Worm (Caenorhabditis elegans) whole organism, L2 larva: ENCODE data around the gene rpn-2.

Source experiments
- C34F6.9 ChIP-seq: fragments of 150-350 bp; optimal IDR thresholded peaks from 2 replicates; lab custom pipeline; 2014; ENCODE audit warnings: missing biosample characterization, missing genetic modification characterization
- F13H6.1 ChIP-seq: sonication (generic microtip); optimal IDR thresholded peaks from 2 replicates; lab custom pipeline; 2016; ENCODE audit warnings: missing genetic modification characterization, missing compliant biosample characterization
- R02D3.7 ChIP-seq: fragments of 150-350 bp; optimal IDR thresholded peaks from 2 replicates; lab custom pipeline; 2014; ENCODE audit warnings: missing biosample characterization, missing genetic modification characterization
- ZK546.5 ChIP-seq: sonication (generic microtip); optimal IDR thresholded peaks from 2 replicates; lab custom pipeline; 2017; ENCODE audit warnings: missing biosample characterization, missing genetic modification characterization
- alr-1 ChIP-seq: fragments of 150-350 bp; optimal IDR thresholded peaks from 2 replicates; lab custom pipeline; 2014; ENCODE audit warnings: missing biosample characterization, missing genetic modification characterization
- aly-2 ChIP-seq: fragments of 150-350 bp; optimal IDR thresholded peaks from 2 replicates; lab custom pipeline; 2014; ENCODE audit warnings: missing biosample characterization, missing genetic modification characterization
- ama-1 ChIP-seq: fragments of 150-350 bp; optimal IDR thresholded peaks from 2 replicates; lab custom pipeline; 2018; ENCODE audit warnings: inconsistent platforms
- blmp-1 ChIP-seq: sonication (generic microtip); optimal IDR thresholded peaks from 2 replicates; lab custom pipeline; 2017; ENCODE audit warnings: missing genetic modification characterization, mild to moderate bottlenecking, missing compliant biosample characterization, antibody characterized with exemption, moderate library complexity; ENCODE audit not compliant: insufficient read depth
- ceh-16 ChIP-seq: fragments of 150-350 bp; optimal IDR thresholded peaks from 2 replicates; lab custom pipeline; 2014; ENCODE audit warnings: missing biosample characterization, missing genetic modification characterization
- ceh-82 ChIP-seq: fragments of 150-350 bp; optimal IDR thresholded peaks from 2 replicates; lab custom pipeline; 2014; ENCODE audit warnings: missing biosample characterization, missing genetic modification characterization
- crh-2 ChIP-seq: sonication (generic microtip); optimal IDR thresholded peaks from 2 replicates; lab custom pipeline; 2017; ENCODE audit warnings: missing biosample characterization, missing genetic modification characterization
- dmd-4 ChIP-seq: sonication (generic microtip); optimal IDR thresholded peaks from 2 replicates; lab custom pipeline; 2017; ENCODE audit warnings: missing biosample characterization, missing genetic modification characterization
- egl-27 ChIP-seq: sonication (generic microtip); optimal IDR thresholded peaks from 3 replicates; lab custom pipeline; 2017; ENCODE audit warnings: missing biosample characterization, missing genetic modification reagents, missing genetic modification characterization
- elt-1 ChIP-seq: fragments of 150-350 bp; optimal IDR thresholded peaks from 2 replicates; lab custom pipeline; 2014; ENCODE audit warnings: missing biosample characterization, missing genetic modification characterization
- fos-1 ChIP-seq: fragments of 150-350 bp; optimal IDR thresholded peaks from 2 replicates; lab custom pipeline; 2014; ENCODE audit warnings: missing biosample characterization, missing genetic modification characterization
- gmeb-1 ChIP-seq: fragments of 150-350 bp; optimal IDR thresholded peaks from 2 replicates; lab custom pipeline; 2014; ENCODE audit warnings: missing biosample characterization, missing genetic modification characterization
- lin-11 ChIP-seq: fragments of 150-350 bp; sonication (generic microtip); optimal IDR thresholded peaks from 2 replicates; lab custom pipeline; 2014; ENCODE audit warnings: missing biosample characterization, missing genetic modification characterization, inconsistent platforms, mixed read lengths
- lin-13 ChIP-seq: fragments of 150-350 bp; optimal IDR thresholded peaks from 2 replicates; lab custom pipeline; 2014; ENCODE audit warnings: missing biosample characterization, missing genetic modification reagents, missing genetic modification characterization
- lin-39 ChIP-seq: fragments of 150-350 bp; optimal IDR thresholded peaks from 2 replicates; lab custom pipeline; 2014; ENCODE audit warnings: missing biosample characterization, missing genetic modification reagents, missing genetic modification characterization
- lsy-2 ChIP-seq, 2 experiments: fragments of 150-350 bp in 1 of 2; sonication (generic microtip) in 1 of 2; optimal IDR thresholded peaks; 2 replicates each; lab custom pipeline; 2014 to 2017; ENCODE audit warnings: missing biosample characterization in 2 of 2, missing genetic modification characterization in 2 of 2
- mab-5 ChIP-seq: fragments of 150-350 bp; optimal IDR thresholded peaks from 2 replicates; lab custom pipeline; 2014; ENCODE audit warnings: missing biosample characterization, missing genetic modification characterization
- mbf-1 ChIP-seq: sonication (generic microtip); optimal IDR thresholded peaks from 2 replicates; lab custom pipeline; 2017; ENCODE audit warnings: missing biosample characterization, missing genetic modification characterization
- mdl-1 ChIP-seq, 2 experiments: fragments of 150-350 bp in 1 of 2; sonication (generic microtip) in 1 of 2; optimal IDR thresholded peaks; 2 replicates each; lab custom pipeline; 2017; ENCODE audit warnings: missing biosample characterization in 2 of 2, missing genetic modification characterization in 2 of 2
- nhr-10 ChIP-seq: sonication (generic microtip); optimal IDR thresholded peaks from 2 replicates; lab custom pipeline; 2017; ENCODE audit warnings: missing biosample characterization, missing genetic modification characterization
- nhr-12 ChIP-seq: fragments of 150-350 bp; optimal IDR thresholded peaks from 2 replicates; lab custom pipeline; 2014; ENCODE audit warnings: missing biosample characterization, missing genetic modification characterization
- nhr-129 ChIP-seq: fragments of 150-350 bp; optimal IDR thresholded peaks from 2 replicates; lab custom pipeline; 2014; ENCODE audit warnings: missing biosample characterization, missing genetic modification characterization
- nhr-21 ChIP-seq: fragments of 150-350 bp; optimal IDR thresholded peaks from 2 replicates; lab custom pipeline; 2014; ENCODE audit warnings: missing biosample characterization, missing genetic modification characterization
- nhr-23 ChIP-seq: fragments of 150-350 bp; optimal IDR thresholded peaks from 2 replicates; lab custom pipeline; 2014; ENCODE audit warnings: missing biosample characterization, missing genetic modification reagents, missing genetic modification characterization
- nhr-237 ChIP-seq: fragments of 150-350 bp; optimal IDR thresholded peaks from 2 replicates; lab custom pipeline; 2014; ENCODE audit warnings: missing biosample characterization, missing genetic modification characterization
- nhr-25 ChIP-seq: fragments of 150-350 bp; sonication (generic microtip); optimal IDR thresholded peaks from 3 replicates; lab custom pipeline; 2014; ENCODE audit warnings: missing biosample characterization, missing genetic modification characterization
- nhr-77 ChIP-seq: fragments of 150-350 bp; optimal IDR thresholded peaks from 2 replicates; lab custom pipeline; 2014; ENCODE audit warnings: missing biosample characterization, missing genetic modification characterization
- peb-1 ChIP-seq: fragments of 150-350 bp; optimal IDR thresholded peaks from 2 replicates; lab custom pipeline; 2014; ENCODE audit warnings: missing biosample characterization, missing genetic modification characterization
- skn-1 ChIP-seq: sonication (generic microtip); optimal IDR thresholded peaks from 2 replicates; lab custom pipeline; 2017; ENCODE audit warnings: missing biosample characterization, missing genetic modification characterization
- sma-3 ChIP-seq: sonication (generic microtip); optimal IDR thresholded peaks from 2 replicates; lab custom pipeline; 2016; ENCODE audit warnings: missing genetic modification reagents, missing genetic modification characterization, missing compliant biosample characterization
- sma-9 ChIP-seq, 2 experiments: fragments of 150-350 bp in 1 of 2; sonication (generic microtip) in 1 of 2; optimal IDR thresholded peaks; 2 replicates each; lab custom pipeline; 2014 to 2016; ENCODE audit warnings: missing genetic modification characterization in 2 of 2, mild to moderate bottlenecking in 1 of 2, missing biosample characterization in 1 of 2, missing compliant biosample characterization in 1 of 2, missing genetic modification reagents in 1 of 2, moderate library complexity in 1 of 2
- snpc-4 ChIP-seq: fragments of 150-350 bp; optimal IDR thresholded peaks from 2 replicates; lab custom pipeline; 2014; ENCODE audit warnings: missing biosample characterization, missing genetic modification characterization
- unc-39 ChIP-seq: fragments of 150-350 bp; optimal IDR thresholded peaks from 2 replicates; lab custom pipeline; 2014; ENCODE audit warnings: missing biosample characterization, missing genetic modification characterization
- unc-55 ChIP-seq: fragments of 150-350 bp; sonication (generic microtip); optimal IDR thresholded peaks from 3 replicates; lab custom pipeline; 2014; ENCODE audit warnings: missing biosample characterization, missing genetic modification reagents, missing genetic modification characterization
- zag-1 ChIP-seq: fragments of 150-350 bp; optimal IDR thresholded peaks from 2 replicates; lab custom pipeline; 2014; ENCODE audit warnings: missing biosample characterization, missing genetic modification characterization
- ztf-1 ChIP-seq: fragments of 200-800 bp; sonication (Bioruptor generic); conservative IDR thresholded peaks from 2 replicates; pipeline ENCODE4 v1.3.6; 2022; ENCODE audit warnings: missing genetic modification characterization, missing compliant biosample characterization
- ztf-11 ChIP-seq: sonication (generic microtip); optimal IDR thresholded peaks from 2 replicates; lab custom pipeline; 2017; ENCODE audit warnings: missing biosample characterization, missing genetic modification characterization

rpn-2 gene

DNA sequence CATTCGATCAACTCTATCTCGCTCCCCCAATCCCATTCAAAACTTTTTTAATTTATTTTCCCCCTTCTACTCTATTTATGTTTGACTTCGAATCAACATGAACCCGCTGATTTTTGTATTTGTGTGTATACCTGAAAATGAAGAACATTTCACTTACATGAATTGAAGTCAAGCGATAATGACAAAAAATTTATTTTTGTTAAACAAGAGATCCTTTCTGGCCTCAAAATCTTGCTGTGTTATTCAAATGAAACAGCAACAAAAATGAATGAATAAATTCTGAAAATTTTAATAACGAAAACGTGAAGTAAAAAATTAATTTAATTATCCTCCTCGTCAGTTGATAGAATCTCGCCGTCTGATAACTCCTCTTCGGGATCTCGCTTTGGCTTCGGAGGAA is 3.5 kb downstream of the rpn-2 start:
- no peak for TF ChIP-seq nhr-77 (tag; lab: Kevin White, UChicago)
- TF ChIP-seq F13H6.1 (tag; lab: Kevin White, UChicago): no peak
- TF ChIP-seq R02D3.7: no peak
- TF ChIP-seq zag-1 (tag; lab: Kevin White, UChicago): no peak
- TF ChIP-seq C34F6.9: no peak
- no peak for TF ChIP-seq peb-1 (tag; lab: Kevin White, UChicago)
- TF ChIP-seq mbf-1 (tag; lab: Kevin White, UChicago): no peak
- no peak for TF ChIP-seq nhr-21 (tag; lab: Kevin White, UChicago)
- no peak for TF ChIP-seq nhr-237 (tag; lab: Kevin White, UChicago)
- no peak for TF ChIP-seq snpc-4
- no peak for TF ChIP-seq unc-55 (GFP tag; lab: Kevin White, UChicago)
- TF ChIP-seq skn-1: no peak
- no peak for TF ChIP-seq lin-13 (GFP tag; lab: Kevin White, UChicago)

ce11 chrIII:6206161-6206853 is 7.3 kb downstream of the rpn-2 start, which contains the start of the genes sna-3 and rps-3:
TSS of gene sna-3 (minus strand) at chrIII:6206211.
TSS of gene rps-3 (plus strand) at chrIII:6206803.
- TF ChIP-seq lin-39 (tag; lab: Kevin White, UChicago): no peak
- peak; percentile 63 for TF ChIP-seq snpc-4
- TF ChIP-seq gmeb-1 (tag; lab: Kevin White, UChicago): peak; percentile 78
- peak; percentile 70 for TF ChIP-seq fos-1 (tag; lab: Kevin White, UChicago)
- TF ChIP-seq mdl-1 (tag; optimal IDR thresholded peaks at IDR 0.05; lab: Kevin White, UChicago): no peak
- peak; percentile 40 for TF ChIP-seq ZK546.5 (tag; lab: Kevin White, UChicago)
- peak; percentile 8 for TF ChIP-seq blmp-1 (tag; lab: Kevin White, UChicago)
- peak; percentile 68 to 92 for TF ChIP-seq lsy-2 (tag; optimal IDR thresholded peaks at IDR 0.05; lab: Kevin White, UChicago)
- TF ChIP-seq mab-5 (tag; lab: Kevin White, UChicago): no peak
- no peak for TF ChIP-seq aly-2 (tag; lab: Kevin White, UChicago)
- TF ChIP-seq unc-55 (GFP tag; lab: Kevin White, UChicago): peak; percentile 93
- no peak for TF ChIP-seq elt-1
- TF ChIP-seq unc-39 (tag; lab: Kevin White, UChicago): no peak
- TF ChIP-seq lin-11 (tag; lab: Kevin White, UChicago): peak; percentile 82
- TF ChIP-seq lin-13 (GFP tag; lab: Kevin White, UChicago): peak; percentile 81
- TF ChIP-seq zag-1 (tag; lab: Kevin White, UChicago): peak; percentile 10
- peak; percentile 52 for TF ChIP-seq ceh-16 (tag; lab: Kevin White, UChicago)
- TF ChIP-seq peb-1 (tag; lab: Kevin White, UChicago): no peak
- peak; percentile 64 for TF ChIP-seq nhr-21 (tag; lab: Kevin White, UChicago)
- TF ChIP-seq nhr-129 (tag; lab: Kevin White, UChicago): peak; percentile 91
- no peak for TF ChIP-seq nhr-10 (tag; lab: Kevin White, UChicago)
- TF ChIP-seq C34F6.9: peak; percentile 90
- TF ChIP-seq sma-3: peak; percentile 52
- no peak for TF ChIP-seq skn-1
- TF ChIP-seq dmd-4 (tag; lab: Kevin White, UChicago): no peak
- TF ChIP-seq nhr-23 (tag; lab: Kevin White, UChicago): no peak
- TF ChIP-seq crh-2 (tag; lab: Kevin White, UChicago): peak; percentile 90
- peak; percentile 64 for TF ChIP-seq F13H6.1 (tag; lab: Kevin White, UChicago)
- TF ChIP-seq nhr-12 (tag; lab: Kevin White, UChicago): no peak
- TF ChIP-seq nhr-25 (tag; lab: Kevin White, UChicago): peak; percentile 73
- peak; percentile 21 for TF ChIP-seq egl-27 (tag; lab: Kevin White, UChicago)
- no peak for TF ChIP-seq alr-1 (tag; lab: Kevin White, UChicago)
- TF ChIP-seq ama-1 (lab: Kevin White, UChicago): no peak
- TF ChIP-seq sma-9 (GFP tag; optimal IDR thresholded peaks at IDR 0.05; lab: Kevin White, UChicago): peak; percentile 55
- no peak for TF ChIP-seq sma-9 (tag; optimal IDR thresholded peaks at IDR 0.05; lab: Kevin White, UChicago)

DNA sequence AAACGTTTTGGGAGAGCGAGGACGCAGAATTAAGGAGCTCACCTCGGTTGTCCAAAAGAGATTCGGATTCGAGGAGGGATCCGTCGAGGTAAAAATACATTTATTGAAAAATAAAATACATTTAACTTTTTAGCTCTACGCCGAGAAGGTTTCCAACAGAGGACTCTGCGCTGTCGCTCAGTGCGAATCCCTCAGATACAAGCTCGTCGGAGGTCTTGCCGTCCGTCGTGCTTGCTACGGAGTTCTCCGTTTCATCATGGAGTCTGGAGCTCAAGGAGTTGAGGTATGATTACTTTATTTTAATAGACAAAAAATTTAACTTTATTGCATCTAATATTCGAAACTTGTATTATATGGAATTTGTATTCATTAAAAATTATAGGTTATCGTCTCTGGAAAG is 8.1 kb downstream of the rpn-2 start:
- TF ChIP-seq unc-39 (tag; lab: Kevin White, UChicago): no peak
- no peak for TF ChIP-seq skn-1
- TF ChIP-seq lin-39 (tag; lab: Kevin White, UChicago): no peak
- no peak for TF ChIP-seq fos-1 (tag; lab: Kevin White, UChicago)
- no peak for TF ChIP-seq elt-1
- TF ChIP-seq ztf-11 (tag; lab: Kevin White, UChicago): no peak
- no peak for TF ChIP-seq mbf-1 (tag; lab: Kevin White, UChicago)
- no peak for TF ChIP-seq ztf-1 (GFP tag; lab: Robert Waterston, UW)
- TF ChIP-seq ceh-82 (tag; lab: Kevin White, UChicago): no peak
- TF ChIP-seq sma-3: no peak
- no peak for TF ChIP-seq egl-27 (tag; lab: Kevin White, UChicago)
- no peak for TF ChIP-seq nhr-237 (tag; lab: Kevin White, UChicago)
- no peak for TF ChIP-seq nhr-77 (tag; lab: Kevin White, UChicago)
- TF ChIP-seq dmd-4 (tag; lab: Kevin White, UChicago): no peak
- TF ChIP-seq nhr-129 (tag; lab: Kevin White, UChicago): no peak
- TF ChIP-seq F13H6.1 (tag; lab: Kevin White, UChicago): no peak
- no peak for TF ChIP-seq nhr-10 (tag; lab: Kevin White, UChicago)
- TF ChIP-seq gmeb-1 (tag; lab: Kevin White, UChicago): no peak
